Fruit fly (Drosophila melanogaster) whole organism, pupa: ENCODE results near the gene CG10031.
A peak's percentile ranks its signal among the peaks of the same experiment; 100 is the strongest.

Experiments used
- Ets98B ChIP-seq: fragments of 200-800 bp; sonication (Bioruptor generic); IDR thresholded peaks from 2 replicates; pipeline ENCODE4 v1.3.6; 2022; ENCODE audit warnings: missing biosample characterization, missing genetic modification characterization
- gl ChIP-seq: fragments of 200-800 bp; sonication (Bioruptor generic); optimal IDR thresholded peaks from 2 replicates; lab custom pipeline; 2018; ENCODE audit warnings: missing biosample characterization, mild to moderate bottlenecking, missing genetic modification characterization

- TF ChIP-seq Ets98B (GFP tag; lab: Robert Waterston, UW) (peak; percentile 96), gl (tag; lab: Kevin White, UChicago) (no peak)
These were observed 4.4 kb upstream of the CG10031 start, which contains the start of gene CG2816 for dm6 chr2L:3703260-3703659.
